Fruit fly (Drosophila melanogaster) whole organism, embryonic: ENCODE data around the gene CG6901.

Experiments used
- Atf3 ChIP-seq: fragments of 200-800 bp; sonication (Bioruptor generic); optimal IDR thresholded peaks from 3 replicates; lab custom pipeline; 2016; ENCODE audit warnings: missing biosample characterization, missing genetic modification characterization
- Bteb2 ChIP-seq: fragments of 200-800 bp; sonication (Bioruptor generic); optimal IDR thresholded peaks from 2 replicates; lab custom pipeline; 2016; ENCODE audit warnings: missing biosample characterization, missing genetic modification characterization
- CG1024 ChIP-seq: fragments of 200-800 bp; sonication (Bioruptor generic); IDR thresholded peaks from 2 replicates; pipeline ENCODE4 v1.3.6; 2022; ENCODE audit warnings: missing biosample characterization, missing genetic modification characterization
- CG10979 ChIP-seq: fragments of 200-800 bp; sonication (Bioruptor generic); optimal IDR thresholded peaks from 2 replicates; lab custom pipeline; 2018; ENCODE audit warnings: missing biosample characterization, mild to moderate bottlenecking, missing genetic modification characterization, moderate library complexity
- CG12071 ChIP-seq: fragments of 200-800 bp; sonication (Bioruptor generic); optimal IDR thresholded peaks from 3 replicates; lab custom pipeline; 2018; ENCODE audit warnings: missing biosample characterization, mild to moderate bottlenecking, missing genetic modification characterization
- CG12299 ChIP-seq: fragments of 200-800 bp; sonication (Bioruptor generic); optimal IDR thresholded peaks from 2 replicates; lab custom pipeline; 2018; ENCODE audit warnings: missing biosample characterization, mild to moderate bottlenecking, missing genetic modification characterization
- CG12391 ChIP-seq: fragments of 200-800 bp; sonication (Bioruptor generic); optimal IDR thresholded peaks from 3 replicates; lab custom pipeline; 2018; ENCODE audit warnings: missing biosample characterization, mild to moderate bottlenecking, missing genetic modification characterization, moderate library complexity
- CG12769 ChIP-seq: fragments of 200-800 bp; sonication (Bioruptor generic); optimal IDR thresholded peaks from 2 replicates; lab custom pipeline; 2019; ENCODE audit warnings: missing biosample characterization, mild to moderate bottlenecking, missing genetic modification characterization, moderate library complexity
- CG13624 ChIP-seq: fragments of 200-800 bp; sonication (Bioruptor generic); optimal IDR thresholded peaks from 2 replicates; lab custom pipeline; 2016; ENCODE audit warnings: missing biosample characterization, missing genetic modification characterization
- CG13775 ChIP-seq: fragments of 200-800 bp; sonication (Bioruptor generic); optimal IDR thresholded peaks from 3 replicates; lab custom pipeline; 2017; ENCODE audit warnings: missing biosample characterization, mild to moderate bottlenecking, missing genetic modification characterization
- CG13894 ChIP-seq: fragments of 200-800 bp; sonication (Bioruptor generic); optimal IDR thresholded peaks from 3 replicates; lab custom pipeline; 2018; ENCODE audit warnings: missing biosample characterization, mild to moderate bottlenecking, missing genetic modification characterization, moderate library complexity
- CG15269 ChIP-seq: fragments of 200-800 bp; sonication (Bioruptor generic); optimal IDR thresholded peaks from 2 replicates; lab custom pipeline; 2018; ENCODE audit warnings: missing biosample characterization, mild to moderate bottlenecking, missing genetic modification characterization, moderate library complexity
- CG15514 ChIP-seq: fragments of 200-800 bp; sonication (Bioruptor generic); optimal IDR thresholded peaks from 3 replicates; lab custom pipeline; 2017; ENCODE audit warnings: missing biosample characterization, missing genetic modification characterization, mild to moderate bottlenecking, moderate library complexity, missing genetic modification reagents
- CG1647 ChIP-seq: fragments of 200-800 bp; sonication (Bioruptor generic); optimal IDR thresholded peaks from 3 replicates; lab custom pipeline; 2016; ENCODE audit warnings: missing biosample characterization, missing genetic modification characterization
- CG16779 ChIP-seq: fragments of 200-800 bp; sonication (Bioruptor generic); IDR thresholded peaks from 2 replicates; pipeline ENCODE4 v1.3.6; 2022; ENCODE audit warnings: missing biosample characterization, missing genetic modification characterization
- CG18599 ChIP-seq: fragments of 200-800 bp; sonication (Bioruptor generic); optimal IDR thresholded peaks from 3 replicates; lab custom pipeline; 2017; ENCODE audit warnings: missing biosample characterization, missing genetic modification characterization, mild to moderate bottlenecking, moderate library complexity, missing genetic modification reagents
- CG2712 ChIP-seq: fragments of 200-800 bp; optimal IDR thresholded peaks from 3 replicates; lab custom pipeline; 2019; ENCODE audit warnings: missing biosample characterization, mild to moderate bottlenecking, missing genetic modification characterization, moderate library complexity
- CG3065 ChIP-seq: fragments of 200-800 bp; sonication (Bioruptor generic); optimal IDR thresholded peaks from 2 replicates; lab custom pipeline; 2016; ENCODE audit warnings: missing biosample characterization, missing genetic modification characterization
- CG31365 ChIP-seq: fragments of 200-800 bp; sonication (Bioruptor generic); optimal IDR thresholded peaks from 2 replicates; lab custom pipeline; 2018; ENCODE audit warnings: missing biosample characterization, mild to moderate bottlenecking, missing genetic modification characterization
- CG32532 ChIP-seq: fragments of 200-800 bp; sonication (Bioruptor generic); IDR thresholded peaks from 2 replicates; pipeline ENCODE4 v1.3.6; 2022; ENCODE audit warnings: missing biosample characterization, missing genetic modification characterization
- CG4360 ChIP-seq: fragments of 200-800 bp; sonication (Bioruptor generic); IDR thresholded peaks from 2 replicates; pipeline ENCODE4 v1.3.6; 2022; ENCODE audit warnings: missing biosample characterization, missing genetic modification characterization
- CG4707 ChIP-seq: fragments of 200-800 bp; sonication (Bioruptor generic); optimal IDR thresholded peaks from 2 replicates; lab custom pipeline; 2018; ENCODE audit warnings: missing biosample characterization, mild to moderate bottlenecking, missing genetic modification characterization, moderate library complexity
- CG7357 ChIP-seq: fragments of 200-800 bp; sonication (Bioruptor generic); IDR thresholded peaks from 3 replicates; pipeline ENCODE4 v1.3.6; 2022; ENCODE audit warnings: missing biosample characterization, missing genetic modification characterization
- CG7963 ChIP-seq: fragments of 200-800 bp; sonication (Bioruptor generic); IDR thresholded peaks from 3 replicates; pipeline ENCODE4 v1.3.6; 2022; ENCODE audit warnings: missing biosample characterization, missing genetic modification characterization; ENCODE audit not compliant: partially characterized antibody
- CG7987 ChIP-seq: fragments of 200-800 bp; sonication (Bioruptor generic); optimal IDR thresholded peaks from 2 replicates; lab custom pipeline; 2018; ENCODE audit warnings: missing biosample characterization, mild to moderate bottlenecking, missing genetic modification characterization, moderate library complexity
- CG8478 ChIP-seq: fragments of >200 bp; optimal IDR thresholded peaks from 2 replicates; lab custom pipeline; 2018
- CG8924 ChIP-seq: fragments of 200-800 bp; optimal IDR thresholded peaks from 3 replicates; lab custom pipeline; 2019; ENCODE audit warnings: missing biosample characterization, mild to moderate bottlenecking, missing genetic modification characterization, moderate library complexity
- CG9932 ChIP-seq: fragments of 200-800 bp; sonication (Bioruptor generic); IDR thresholded peaks from 2 replicates; pipeline ENCODE4 v1.3.6; 2022; ENCODE audit warnings: missing biosample characterization, missing genetic modification characterization
- H15 ChIP-seq: fragments of 200-800 bp; sonication (Bioruptor generic); IDR thresholded peaks from 3 replicates; pipeline ENCODE4 v1.3.6; 2022; ENCODE audit warnings: missing biosample characterization, missing genetic modification characterization
- HHEX ChIP-seq: fragments of 200-800 bp; sonication (Bioruptor generic); optimal IDR thresholded peaks from 3 replicates; lab custom pipeline; 2017; ENCODE audit warnings: missing biosample characterization, mild to moderate bottlenecking, missing genetic modification characterization, missing genetic modification reagents
- Meics ChIP-seq: fragments of 200-800 bp; sonication (Bioruptor generic); optimal IDR thresholded peaks from 2 replicates; lab custom pipeline; 2017; ENCODE audit warnings: missing biosample characterization, mild to moderate bottlenecking, missing genetic modification characterization
- Nf-YB ChIP-seq: fragments of 200-800 bp; sonication (Bioruptor generic); optimal IDR thresholded peaks from 3 replicates; lab custom pipeline; 2019; ENCODE audit warnings: missing biosample characterization, mild to moderate bottlenecking, missing genetic modification characterization, moderate library complexity
- Opbp ChIP-seq: fragments of 200-800 bp; sonication (Bioruptor generic); IDR thresholded peaks from 3 replicates; pipeline ENCODE4 v1.3.6; 2022; ENCODE audit warnings: missing biosample characterization, missing genetic modification characterization; ENCODE audit not compliant: partially characterized antibody
- Pdp1 ChIP-seq, 2 experiments: fragments of 200-800 bp; sonication (Bioruptor generic); optimal IDR thresholded peaks; 3 replicates each; lab custom pipeline; 2016; ENCODE audit warnings: missing biosample characterization in 2 of 2, missing genetic modification characterization in 2 of 2, mild to moderate bottlenecking in 1 of 2, moderate library complexity in 1 of 2
- Sox100B ChIP-seq: fragments of 200-800 bp; sonication (Bioruptor generic); optimal IDR thresholded peaks from 3 replicates; lab custom pipeline; 2018; ENCODE audit warnings: missing biosample characterization, mild to moderate bottlenecking, missing genetic modification characterization
- Sry-β ChIP-seq: fragments of 200-800 bp; sonication (Bioruptor generic); optimal IDR thresholded peaks from 2 replicates; lab custom pipeline; 2018; ENCODE audit warnings: missing biosample characterization, mild to moderate bottlenecking, missing genetic modification characterization, moderate library complexity
- Stat92E ChIP-seq, 3 experiments: fragments of >200 bp in 2 of 3; fragments of 200-800 bp in 1 of 3; sonication (Bioruptor generic) in 1 of 3; optimal IDR thresholded peaks; 2 replicates each; lab custom pipeline; 2017 to 2019; ENCODE audit warnings: missing biosample characterization in 3 of 3, missing genetic modification characterization in 3 of 3, mild to moderate bottlenecking in 1 of 3, moderate library complexity in 1 of 3
- Tbp ChIP-seq: fragments of >200 bp; optimal IDR thresholded peaks from 2 replicates; lab custom pipeline; 2018; ENCODE audit warnings: missing biosample characterization, missing genetic modification characterization
- abd-A ChIP-seq: fragments of 200-800 bp; sonication (Bioruptor generic); optimal IDR thresholded peaks from 3 replicates; lab custom pipeline; 2019; ENCODE audit warnings: missing biosample characterization, mild to moderate bottlenecking, missing genetic modification characterization, moderate library complexity
- crol ChIP-seq: fragments of 200-800 bp; sonication (Bioruptor generic); IDR thresholded peaks from 2 replicates; pipeline ENCODE4 v1.3.6; 2022; ENCODE audit warnings: missing biosample characterization, missing genetic modification characterization
- gsb ChIP-seq: fragments of 200-800 bp; sonication (Bioruptor generic); IDR thresholded peaks from 2 replicates; pipeline ENCODE4 v1.3.6; 2022; ENCODE audit warnings: missing biosample characterization, missing genetic modification characterization
- hbn ChIP-seq: fragments of 200-800 bp; sonication (Bioruptor generic); IDR thresholded peaks from 2 replicates; pipeline ENCODE4 v1.3.6; 2022; ENCODE audit warnings: missing biosample characterization, missing genetic modification characterization; ENCODE audit not compliant: partially characterized antibody
- hth ChIP-seq: fragments of >200 bp; optimal IDR thresholded peaks from 2 replicates; lab custom pipeline; 2017; ENCODE audit warnings: inconsistent platforms
- mirr ChIP-seq: fragments of 200-800 bp; sonication (Bioruptor generic); optimal IDR thresholded peaks from 3 replicates; lab custom pipeline; 2018; ENCODE audit warnings: missing biosample characterization, mild to moderate bottlenecking, missing genetic modification characterization
- mld ChIP-seq: fragments of 200-800 bp; sonication (Bioruptor generic); IDR thresholded peaks from 3 replicates; pipeline ENCODE4 v1.3.6; 2022; ENCODE audit warnings: missing biosample characterization, missing genetic modification characterization; ENCODE audit not compliant: partially characterized antibody
- pros ChIP-seq: fragments of 200-800 bp; sonication (Bioruptor generic); optimal IDR thresholded peaks from 3 replicates; lab custom pipeline; 2019; ENCODE audit warnings: missing biosample characterization, mild to moderate bottlenecking, missing genetic modification characterization, moderate library complexity
- ranshi ChIP-seq: fragments of 200-800 bp; sonication (Bioruptor generic); IDR thresholded peaks from 2 replicates; pipeline ENCODE4 v1.3.6; 2022; ENCODE audit warnings: missing biosample characterization, missing genetic modification characterization
- sd ChIP-seq: fragments of 200-800 bp; sonication (Bioruptor generic); optimal IDR thresholded peaks from 3 replicates; lab custom pipeline; 2018; ENCODE audit warnings: missing biosample characterization, mild to moderate bottlenecking, missing genetic modification characterization, moderate library complexity
- slbo ChIP-seq: fragments of 200-800 bp; sonication (Bioruptor generic); IDR thresholded peaks from 2 replicates; pipeline ENCODE4 v1.3.6; 2022; ENCODE audit warnings: missing biosample characterization, missing genetic modification characterization
- slou ChIP-seq: fragments of 200-800 bp; sonication (Bioruptor generic); optimal IDR thresholded peaks from 3 replicates; lab custom pipeline; 2016; ENCODE audit warnings: missing biosample characterization, missing genetic modification characterization
- sug ChIP-seq: fragments of 200-800 bp; optimal IDR thresholded peaks from 2 replicates; lab custom pipeline; 2019; ENCODE audit warnings: missing biosample characterization, mild to moderate bottlenecking, missing genetic modification characterization, moderate library complexity

CG6901 gene

DNA sequence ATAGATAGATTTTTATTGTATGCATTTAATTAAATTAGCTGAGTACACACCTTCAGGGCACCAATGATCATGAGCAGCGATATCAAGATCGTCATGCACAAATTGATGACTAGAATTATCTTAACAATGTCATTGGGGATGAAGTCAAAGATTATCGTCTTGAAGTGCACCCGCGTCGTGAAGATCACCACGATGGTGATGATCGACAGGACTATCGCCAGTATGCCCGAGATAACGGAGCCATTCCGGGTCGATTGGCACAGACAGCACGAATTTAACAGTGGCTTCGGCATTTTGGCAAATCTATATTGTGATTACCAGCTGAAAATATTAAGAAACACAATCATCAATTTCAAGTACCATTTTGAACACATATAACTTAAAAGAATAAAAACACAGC lies 28.8 kb downstream of the CG6901 start:
- TF ChIP-seq Tbp (GFP tag; lab: Kevin White, UChicago) (no peak), gsb (GFP tag; lab: Robert Waterston, UW) (no peak), CG16779 (GFP tag; lab: Robert Waterston, UW) (no peak), Opbp (GFP tag; lab: Robert Waterston, UW) (no peak), mirr (GFP tag; lab: Kevin White, UChicago) (no peak), CG7963 (no peak), Nf-YB (no peak), CG12299 (tag; lab: Kevin White, UChicago) (no peak), CG31365 (no peak), CG12071 (GFP tag; lab: Kevin White, UChicago) (no peak), CG15514 (GFP tag; lab: Kevin White, UChicago) (no peak), CG3065 (GFP tag; lab: Kevin White, UChicago) (no peak), CG2712 (no peak), CG10979 (tag; lab: Kevin White, UChicago) (no peak), CG4707 (GFP tag; lab: Kevin White, UChicago) (no peak), CG8924 (tag; lab: Kevin White, UChicago) (no peak), ranshi (GFP tag; lab: Robert Waterston, UW) (no peak), Stat92E (GFP tag; optimal IDR thresholded peaks at IDR 0.05; lab: Kevin White, UChicago) (no peak), H15 (no peak), Sox100B (no peak)

DNA sequence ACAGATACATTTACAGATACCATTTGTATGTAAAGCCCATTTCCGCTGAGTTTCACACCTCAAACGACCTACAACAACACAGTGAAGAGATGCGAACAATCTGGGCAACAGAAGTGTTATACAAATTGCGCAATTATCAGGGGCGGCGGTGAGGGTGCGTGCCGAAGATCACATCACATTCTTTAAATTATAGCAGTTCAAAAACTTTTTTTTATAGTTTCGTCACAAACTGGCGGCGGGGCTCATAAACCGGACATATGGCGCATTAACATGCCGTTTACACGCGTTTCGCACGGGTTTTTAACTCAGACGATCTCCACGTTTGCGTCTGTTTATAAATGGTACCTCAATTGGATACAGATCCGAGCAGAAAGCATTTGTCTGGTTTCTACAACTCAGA lies 30.0 kb downstream of the CG6901 start:
- no peak for TF ChIP-seq hth (lab: Kevin White, UChicago)
- no peak for TF ChIP-seq CG8478 (lab: Kevin White, UChicago)
- TF ChIP-seq CG12391, result no peak
- peak; percentile 55 for TF ChIP-seq abd-A
- no peak for TF ChIP-seq pros (GFP tag; lab: Kevin White, UChicago)
- TF ChIP-seq CG15269, result peak; percentile 38
- peak; percentile 95 for TF ChIP-seq sd
- no peak for TF ChIP-seq CG13775
- TF ChIP-seq CG12769 (tag; lab: Kevin White, UChicago), result peak; percentile 64
- no peak for TF ChIP-seq mld (GFP tag; lab: Robert Waterston, UW)
- TF ChIP-seq CG1024, result no peak
- no peak for TF ChIP-seq Atf3
- 0 out of 2 replicates have a peak, but pooled peaks have one; percentile 24 for TF ChIP-seq slbo (GFP tag; lab: Robert Waterston, UW)
- TF ChIP-seq CG4360 (GFP tag; lab: Robert Waterston, UW), result peak; percentile 21; the same call in 1 of the 2 replicates
- no peak for TF ChIP-seq slou (GFP tag; lab: Kevin White, UChicago)
- no peak for TF ChIP-seq crol (GFP tag; lab: Robert Waterston, UW)
- TF ChIP-seq CG7357, result no peak
- no peak for TF ChIP-seq hbn (GFP tag; lab: Robert Waterston, UW)
- no peak for TF ChIP-seq Sry-β (GFP tag; lab: Kevin White, UChicago)
- peak; percentile 7 for TF ChIP-seq HHEX (GFP tag; lab: Kevin White, UChicago)
- peak; percentile 0 for TF ChIP-seq sug (tag; lab: Kevin White, UChicago)
- TF ChIP-seq Meics, result peak; percentile 82
- peak; percentile 0 for TF ChIP-seq CG18599 (GFP tag; lab: Kevin White, UChicago)
- TF ChIP-seq CG32532 (GFP tag; lab: Robert Waterston, UW), result peak; percentile 25; the same call in 1 of the 2 replicates
- TF ChIP-seq Bteb2 (GFP tag; lab: Kevin White, UChicago), result no peak
- TF ChIP-seq CG1647 (GFP tag; lab: Kevin White, UChicago), result no peak
- peak in 1 of 2 experiments; percentile 91 for TF ChIP-seq Pdp1 (GFP tag; optimal IDR thresholded peaks at IDR 0.05; lab: Kevin White, UChicago)
- 0 out of 2 replicates have a peak, but pooled peaks have one; percentile 18 for TF ChIP-seq CG9932 (GFP tag; lab: Robert Waterston, UW)
- no peak for TF ChIP-seq CG7987
- peak; percentile 12 for TF ChIP-seq CG13894
- TF ChIP-seq CG13624 (GFP tag; lab: Kevin White, UChicago), result peak; percentile 54
